Worm (Caenorhabditis elegans): ENCODE results near the gene F23D12.7.

- TF ChIP-seq ztf-11 (tag; optimal IDR thresholded peaks at IDR 0.05) (no peak), snpc-4 (tag; optimal IDR thresholded peaks at IDR 0.05) (no peak), nhr-237 (tag; optimal IDR thresholded peaks at IDR 0.05) (no peak), pha-4 (tag; optimal IDR thresholded peaks at IDR 0.05) (no peak), ceh-43 (GFP tag; optimal IDR thresholded peaks at IDR 0.05) (no peak)
Observed at ce11 chrX:14412774-14413173, 40.9 kb downstream of the F23D12.7 start, which contains the start of gene fbxa-179.
